Worm (Caenorhabditis elegans): ENCODE data around the gene irld-49.

The irld-49 gene

ce11 chrII:2958308-2958707 lies 14.3 kb downstream of the irld-49 start, which contains the start of gene srw-60:
TSS of gene srw-60 (plus strand) at chrII:2958608.
- TF ChIP-seq hlh-8 (tag; optimal IDR thresholded peaks at IDR 0.05) (no peak), fax-1 (tag; optimal IDR thresholded peaks at IDR 0.05) (no peak), fkh-6 (tag; optimal IDR thresholded peaks at IDR 0.05) (no peak), ceh-14 (tag; optimal IDR thresholded peaks at IDR 0.05) (no peak), hlh-13 (GFP tag; optimal IDR thresholded peaks at IDR 0.05) (no peak), ceh-34 (tag; optimal IDR thresholded peaks at IDR 0.05) (no peak), pha-4 (tag; optimal IDR thresholded peaks at IDR 0.05) (no peak)

ce11 chrII:2962531-2963164 lies 18.7 kb downstream of the irld-49 start:
- peak; percentile 64 for TF ChIP-seq unc-42 (tag; optimal IDR thresholded peaks at IDR 0.05)
- TF ChIP-seq hlh-30 (tag; optimal IDR thresholded peaks at IDR 0.05; ENCODE audit: insufficient read depth), result peak; percentile 69
- TF ChIP-seq ahr-1 (tag; optimal IDR thresholded peaks at IDR 0.05), result no peak
- no peak for TF ChIP-seq hlh-8 (tag; optimal IDR thresholded peaks at IDR 0.05)
- TF ChIP-seq ztf-16 (tag; optimal IDR thresholded peaks at IDR 0.05), result no peak

ce11 chrII:2963619-2964018 lies 19.6 kb downstream of the irld-49 start:
- TF ChIP-seq rnt-1 (tag; optimal IDR thresholded peaks at IDR 0.05) (no peak), F13H6.1 (tag; optimal IDR thresholded peaks at IDR 0.05) (no peak), pqm-1 (tag; optimal IDR thresholded peaks at IDR 0.05) (no peak), unc-42 (tag; optimal IDR thresholded peaks at IDR 0.05) (no peak), ceh-45 (GFP tag; IDR thresholded peaks at IDR 0.05) (no peak), C38D4.7 (GFP tag; optimal IDR thresholded peaks at IDR 0.05) (no peak), ceh-6 (GFP tag; optimal IDR thresholded peaks at IDR 0.05) (no peak), lin-11 (tag; optimal IDR thresholded peaks at IDR 0.05) (no peak), elt-4 (tag; optimal IDR thresholded peaks at IDR 0.05) (no peak), tbx-7 (tag; optimal IDR thresholded peaks at IDR 0.05) (no peak), nhr-11 (tag; optimal IDR thresholded peaks at IDR 0.05) (no peak), ceh-34 (tag; optimal IDR thresholded peaks at IDR 0.05) (no peak), ceh-19 (GFP tag; optimal IDR thresholded peaks at IDR 0.05) (no peak), fkh-10 (GFP tag; optimal IDR thresholded peaks at IDR 0.05) (no peak), K09A11.1 (tag; optimal IDR thresholded peaks at IDR 0.05; ENCODE audit: insufficient read depth) (no peak), eyg-1 (tag; optimal IDR thresholded peaks at IDR 0.05) (no peak), C08G9.2 (tag; optimal IDR thresholded peaks at IDR 0.05) (no peak), ets-4 (tag; optimal IDR thresholded peaks at IDR 0.05) (no peak)

ce11 chrII:2965215-2965998 lies 21.4 kb downstream of the irld-49 start:
- TF ChIP-seq pqm-1 (tag; optimal IDR thresholded peaks at IDR 0.05), result no peak
- no peak for TF ChIP-seq ceh-6 (GFP tag; optimal IDR thresholded peaks at IDR 0.05)
- TF ChIP-seq ceh-19 (GFP tag; optimal IDR thresholded peaks at IDR 0.05), result no peak
- TF ChIP-seq lim-6 (tag; optimal IDR thresholded peaks at IDR 0.05), result no peak
- no peak for TF ChIP-seq C08G9.2 (tag; optimal IDR thresholded peaks at IDR 0.05)
- no peak for TF ChIP-seq T23F11.4 (GFP tag; optimal IDR thresholded peaks at IDR 0.05)
- TF ChIP-seq ceh-31 (tag; optimal IDR thresholded peaks at IDR 0.05), result no peak
- TF ChIP-seq odd-2 (tag; optimal IDR thresholded peaks at IDR 0.05), result no peak
- TF ChIP-seq ceh-34 (tag; optimal IDR thresholded peaks at IDR 0.05), result no peak
- TF ChIP-seq ceh-30 (tag; optimal IDR thresholded peaks at IDR 0.05), result no peak
- no peak for TF ChIP-seq nhr-11 (tag; optimal IDR thresholded peaks at IDR 0.05)

ce11 chrII:2966350-2966749 lies 22.4 kb downstream of the irld-49 start:
- TF ChIP-seq unc-42 (tag; optimal IDR thresholded peaks at IDR 0.05), result peak; percentile 1
- no peak for TF ChIP-seq elt-2 (tag; optimal IDR thresholded peaks at IDR 0.05)
- no peak for TF ChIP-seq pqm-1 (tag; optimal IDR thresholded peaks at IDR 0.05)
